Worm (Caenorhabditis elegans): ENCODE results near the gene atf-2.

DNA sequence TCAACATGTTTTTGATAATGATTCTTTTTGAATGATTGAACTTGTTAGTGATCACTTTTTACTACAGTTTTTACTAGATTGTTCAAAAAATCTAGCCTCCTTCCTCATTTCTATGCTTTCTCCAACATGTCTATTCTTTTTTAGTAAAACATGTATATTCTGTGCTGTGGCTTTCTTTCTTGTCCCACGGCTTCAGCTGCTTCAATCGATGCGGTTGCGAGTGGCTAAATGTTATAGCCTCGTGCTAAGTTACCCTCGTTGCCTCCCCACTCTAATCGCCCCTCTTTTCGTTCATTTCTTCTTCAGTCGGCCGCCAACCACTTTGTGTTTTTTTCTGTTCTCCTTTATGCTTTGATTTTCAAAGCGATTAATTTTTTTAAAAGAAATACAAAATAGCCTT, 34.1 kb downstream of the atf-2 start:
- TF ChIP-seq ama-1 (optimal IDR thresholded peaks at IDR 0.05) (no peak), tbx-37 (GFP tag; conservative IDR thresholded peaks at IDR 0.05) (no peak), ceh-36 (tag; optimal IDR thresholded peaks at IDR 0.05) (no peak), hmg-4 (GFP tag; optimal IDR thresholded peaks at IDR 0.05) (no peak), B0310.2 (tag; optimal IDR thresholded peaks at IDR 0.05) (no peak), ets-7 (tag; optimal IDR thresholded peaks at IDR 0.05) (no peak), ceh-13 (GFP tag; optimal IDR thresholded peaks at IDR 0.05) (no peak), sea-1 (GFP tag; conservative IDR thresholded peaks at IDR 0.05) (no peak), aly-1 (tag; optimal IDR thresholded peaks at IDR 0.05) (no peak)

Data from whole organism, early embryonic.